Fruit fly (Drosophila melanogaster): ENCODE measurements around the gene CG33281.

dm6 chr2L:3355791-3356190 lies 31.8 kb downstream of the CG33281 start:
- no peak for TF ChIP-seq psq (optimal IDR thresholded peaks at IDR 0.05)
- TF ChIP-seq usp (GFP tag; optimal IDR thresholded peaks at IDR 0.05): no peak
- no peak for TF ChIP-seq Dll (optimal IDR thresholded peaks at IDR 0.05)
- TF ChIP-seq pan (optimal IDR thresholded peaks at IDR 0.05): no peak

Measured in whole organism.